Fruit fly (Drosophila melanogaster) whole organism, prepupa: ENCODE data around the gene yellow-f2.

ENCODE experiments used
- Gug ChIP-seq: fragments of 200-800 bp; sonication (Bioruptor generic); IDR thresholded peaks from 2 replicates; pipeline ENCODE4 v1.3.6; 2022; ENCODE audit warnings: missing biosample characterization, missing genetic modification characterization
- Hr39 ChIP-seq: fragments of 200-800 bp; sonication (Bioruptor generic); optimal IDR thresholded peaks from 2 replicates; lab custom pipeline; 2016; ENCODE audit warnings: missing biosample characterization, missing genetic modification characterization
- OdsH ChIP-seq: fragments of 200-800 bp; sonication (Bioruptor generic); optimal IDR thresholded peaks from 3 replicates; lab custom pipeline; 2016; ENCODE audit warnings: missing biosample characterization, missing genetic modification characterization
- Sox102F ChIP-seq: fragments of 200-800 bp; sonication (Bioruptor generic); optimal IDR thresholded peaks from 2 replicates; lab custom pipeline; 2016; ENCODE audit warnings: missing biosample characterization, mild to moderate bottlenecking, missing genetic modification characterization
- acj6 ChIP-seq: fragments of 200-800 bp; sonication (Bioruptor generic); optimal IDR thresholded peaks from 3 replicates; lab custom pipeline; 2016; ENCODE audit warnings: missing biosample characterization, missing genetic modification characterization
- fd59A ChIP-seq: fragments of 200-800 bp; sonication (Bioruptor generic); optimal IDR thresholded peaks from 2 replicates; lab custom pipeline; 2017; ENCODE audit warnings: missing biosample characterization, mild to moderate bottlenecking, missing genetic modification characterization, missing genetic modification reagents
- pdm3 ChIP-seq: fragments of 200-800 bp; sonication (Bioruptor generic); optimal IDR thresholded peaks from 3 replicates; lab custom pipeline; 2016; ENCODE audit warnings: missing biosample characterization, missing genetic modification characterization

- TF ChIP-seq Gug (GFP tag; lab: Robert Waterston, UW), result no peak
- TF ChIP-seq fd59A, result no peak
- TF ChIP-seq Sox102F (GFP tag; lab: Kevin White, UChicago), result no peak
- TF ChIP-seq acj6, result no peak
- TF ChIP-seq pdm3 (GFP tag; lab: Kevin White, UChicago), result no peak
- TF ChIP-seq Hr39, result no peak
- TF ChIP-seq OdsH, result no peak
Measured at dm6 chr3R:13042258-13043032, 47.5 kb upstream of the yellow-f2 start, which contains the start of gene snk.
